Fruit fly (Drosophila melanogaster) whole organism, embryonic: ENCODE measurements around the gene CG2129.

Experiments
- Adf1 ChIP-seq: fragments of 200-800 bp; sonication (Bioruptor generic); IDR thresholded peaks from 2 replicates; pipeline ENCODE4 v1.3.6; 2022; ENCODE audit warnings: missing biosample characterization, missing genetic modification characterization
- Antp ChIP-seq: fragments of 200-800 bp; sonication (Bioruptor generic); optimal IDR thresholded peaks from 3 replicates; lab custom pipeline; 2016; ENCODE audit warnings: missing biosample characterization, missing genetic modification characterization
- Atf-2 ChIP-seq: fragments of 200-800 bp; sonication (Bioruptor generic); optimal IDR thresholded peaks from 2 replicates; lab custom pipeline; 2016; ENCODE audit warnings: missing biosample characterization, missing genetic modification characterization
- CG10147 ChIP-seq: fragments of 200-800 bp; sonication (Bioruptor generic); optimal IDR thresholded peaks from 2 replicates; lab custom pipeline; 2019; ENCODE audit warnings: missing biosample characterization, mild to moderate bottlenecking, missing genetic modification characterization, moderate library complexity
- CG10274 ChIP-seq: fragments of 200-800 bp; sonication (Bioruptor generic); optimal IDR thresholded peaks from 3 replicates; lab custom pipeline; 2017; ENCODE audit warnings: missing biosample characterization, mild to moderate bottlenecking, missing genetic modification characterization
- CG10321 ChIP-seq: fragments of 200-800 bp; sonication (Bioruptor generic); IDR thresholded peaks from 2 replicates; pipeline ENCODE4 v1.3.6; 2022; ENCODE audit warnings: missing biosample characterization, missing genetic modification characterization
- CG11085 ChIP-seq: fragments of 200-800 bp; sonication (Bioruptor generic); IDR thresholded peaks from 2 replicates; pipeline ENCODE4 v1.3.6; 2022; ENCODE audit warnings: missing biosample characterization, missing genetic modification characterization
- CG11456 ChIP-seq: fragments of 200-800 bp; sonication (Bioruptor generic); IDR thresholded peaks from 3 replicates; pipeline ENCODE4 v1.3.6; 2022; ENCODE audit warnings: missing biosample characterization, missing genetic modification characterization
- CG11504 ChIP-seq: fragments of 200-800 bp; sonication (Bioruptor generic); optimal IDR thresholded peaks from 3 replicates; lab custom pipeline; 2019; ENCODE audit warnings: missing biosample characterization, mild to moderate bottlenecking, missing genetic modification characterization, moderate library complexity
- CG12219 ChIP-seq: fragments of 200-800 bp; sonication (Bioruptor generic); optimal IDR thresholded peaks from 3 replicates; lab custom pipeline; 2018; ENCODE audit warnings: missing biosample characterization, mild to moderate bottlenecking, missing genetic modification characterization
- CG12659 ChIP-seq: fragments of 200-800 bp; sonication (Bioruptor generic); optimal IDR thresholded peaks from 3 replicates; lab custom pipeline; 2017; ENCODE audit warnings: mild to moderate bottlenecking, missing biosample characterization, missing genetic modification reagents, missing genetic modification characterization
- CG12942 ChIP-seq: fragments of 200-800 bp; sonication (Bioruptor generic); optimal IDR thresholded peaks from 3 replicates; lab custom pipeline; 2016; ENCODE audit warnings: missing biosample characterization, missing genetic modification characterization
- CG13424 ChIP-seq: fragments of 200-800 bp; sonication (Bioruptor generic); optimal IDR thresholded peaks from 2 replicates; lab custom pipeline; 2019; ENCODE audit warnings: missing biosample characterization, mild to moderate bottlenecking, missing genetic modification characterization, moderate library complexity
- CG14860 ChIP-seq: fragments of 200-800 bp; sonication (Bioruptor generic); IDR thresholded peaks from 3 replicates; pipeline ENCODE4 v1.3.6; 2022; ENCODE audit warnings: missing biosample characterization, missing genetic modification characterization; ENCODE audit not compliant: partially characterized antibody
- CG16863 ChIP-seq: fragments of 200-800 bp; sonication (Bioruptor generic); optimal IDR thresholded peaks from 3 replicates; lab custom pipeline; 2016; ENCODE audit warnings: missing biosample characterization, missing genetic modification characterization
- CG18764 ChIP-seq: fragments of 200-800 bp; sonication (Bioruptor generic); optimal IDR thresholded peaks from 3 replicates; lab custom pipeline; 2016; ENCODE audit warnings: missing biosample characterization, missing genetic modification characterization
- CG30403 ChIP-seq: fragments of 200-800 bp; sonication (Bioruptor generic); optimal IDR thresholded peaks from 3 replicates; lab custom pipeline; 2016; ENCODE audit warnings: missing biosample characterization, missing genetic modification characterization
- CG3065 ChIP-seq: fragments of 200-800 bp; sonication (Bioruptor generic); optimal IDR thresholded peaks from 2 replicates; lab custom pipeline; 2016; ENCODE audit warnings: missing biosample characterization, missing genetic modification characterization
- CG32767 ChIP-seq: fragments of 200-800 bp; sonication (Bioruptor generic); IDR thresholded peaks from 2 replicates; pipeline ENCODE4 v1.3.6; 2022; ENCODE audit warnings: missing biosample characterization, missing genetic modification characterization
- CG33213 ChIP-seq: fragments of 200-800 bp; sonication (Bioruptor generic); optimal IDR thresholded peaks from 3 replicates; lab custom pipeline; 2016; ENCODE audit warnings: missing biosample characterization, missing genetic modification characterization
- CG34224 ChIP-seq: fragments of 200-800 bp; sonication (Bioruptor generic); IDR thresholded peaks from 3 replicates; pipeline ENCODE4 v1.3.6; 2022; ENCODE audit warnings: missing biosample characterization, missing genetic modification characterization; ENCODE audit not compliant: partially characterized antibody
- CG34376 ChIP-seq: fragments of 200-800 bp; sonication (Bioruptor generic); optimal IDR thresholded peaks from 2 replicates; lab custom pipeline; 2018; ENCODE audit warnings: missing biosample characterization, mild to moderate bottlenecking, missing genetic modification characterization
- CG3847 ChIP-seq: fragments of 200-800 bp; sonication (Bioruptor generic); IDR thresholded peaks from 2 replicates; pipeline ENCODE4 v1.3.6; 2022; ENCODE audit warnings: missing biosample characterization, missing genetic modification characterization
- CG7357 ChIP-seq: fragments of 200-800 bp; sonication (Bioruptor generic); IDR thresholded peaks from 3 replicates; pipeline ENCODE4 v1.3.6; 2022; ENCODE audit warnings: missing biosample characterization, missing genetic modification characterization
- CG7839 ChIP-seq: fragments of 200-800 bp; sonication (Bioruptor generic); optimal IDR thresholded peaks from 3 replicates; lab custom pipeline; 2018; ENCODE audit warnings: missing biosample characterization, mild to moderate bottlenecking, missing genetic modification characterization, moderate library complexity
- CG8290 ChIP-seq, 3 experiments: fragments of 200-800 bp; sonication (Bioruptor generic); optimal IDR thresholded peaks; 2 replicates each; lab custom pipeline; 2016 to 2019; ENCODE audit warnings: missing biosample characterization in 3 of 3, missing genetic modification characterization in 3 of 3, mild to moderate bottlenecking in 2 of 3, moderate library complexity in 1 of 3
- CG8359 ChIP-seq: fragments of 200-800 bp; sonication (Bioruptor generic); optimal IDR thresholded peaks from 2 replicates; lab custom pipeline; 2017; ENCODE audit warnings: missing biosample characterization, mild to moderate bottlenecking, missing genetic modification characterization, borderline replicate concordance
- CG8478 ChIP-seq: fragments of >200 bp; optimal IDR thresholded peaks from 2 replicates; lab custom pipeline; 2018
- Dll ChIP-seq: fragments of 200-800 bp; sonication (Bioruptor generic); IDR thresholded peaks from 4 replicates; pipeline ENCODE4 v1.3.6; 2022; ENCODE audit warnings: missing biosample characterization, missing genetic modification characterization; ENCODE audit not compliant: partially characterized antibody
- ERR ChIP-seq: fragments of 200-800 bp; sonication (Bioruptor generic); optimal IDR thresholded peaks from 2 replicates; lab custom pipeline; 2016; ENCODE audit warnings: missing biosample characterization, missing genetic modification characterization
- Gug ChIP-seq: fragments of 200-800 bp; sonication (Bioruptor generic); IDR thresholded peaks from 4 replicates; pipeline ENCODE4 v1.3.6; 2022; ENCODE audit warnings: missing biosample characterization, missing genetic modification characterization
- H15 ChIP-seq: fragments of 200-800 bp; sonication (Bioruptor generic); IDR thresholded peaks from 3 replicates; pipeline ENCODE4 v1.3.6; 2022; ENCODE audit warnings: missing biosample characterization, missing genetic modification characterization
- Hsf ChIP-seq: fragments of 200-800 bp; sonication (Bioruptor generic); optimal IDR thresholded peaks from 3 replicates; lab custom pipeline; 2016; ENCODE audit warnings: missing biosample characterization, missing genetic modification characterization
- Kr ChIP-seq: fragments of 200-800 bp; sonication (Bioruptor generic); optimal IDR thresholded peaks from 2 replicates; lab custom pipeline; 2017; ENCODE audit warnings: missing biosample characterization, mild to moderate bottlenecking, missing genetic modification characterization
- MESR4 ChIP-seq: fragments of 200-800 bp; sonication (Bioruptor generic); optimal IDR thresholded peaks from 2 replicates; lab custom pipeline; 2018; ENCODE audit warnings: missing biosample characterization, mild to moderate bottlenecking, missing genetic modification characterization, moderate library complexity
- NC2β ChIP-seq: fragments of 200-800 bp; sonication (Bioruptor generic); optimal IDR thresholded peaks from 2 replicates; lab custom pipeline; 2016; ENCODE audit warnings: missing biosample characterization, missing genetic modification characterization
- Poxn ChIP-seq: fragments of 200-800 bp; sonication (Bioruptor generic); IDR thresholded peaks from 2 replicates; pipeline ENCODE4 v1.3.6; 2022; ENCODE audit warnings: missing biosample characterization, missing genetic modification characterization
- amos ChIP-seq: fragments of 200-800 bp; sonication (Bioruptor generic); IDR thresholded peaks from 2 replicates; pipeline ENCODE4 v1.3.6; 2022; ENCODE audit warnings: missing biosample characterization, missing genetic modification characterization; ENCODE audit not compliant: partially characterized antibody
- bab2 ChIP-seq: fragments of 200-800 bp; sonication (Bioruptor generic); optimal IDR thresholded peaks from 2 replicates; lab custom pipeline; 2016; ENCODE audit warnings: missing biosample characterization, missing genetic modification characterization
- bcd ChIP-seq: fragments of 200-800 bp; sonication (Bioruptor generic); optimal IDR thresholded peaks from 2 replicates; lab custom pipeline; 2017; ENCODE audit warnings: missing biosample characterization, mild to moderate bottlenecking, missing genetic modification characterization
- caup ChIP-seq: fragments of 200-800 bp; sonication (Bioruptor generic); optimal IDR thresholded peaks from 3 replicates; lab custom pipeline; 2017; ENCODE audit warnings: missing biosample characterization, mild to moderate bottlenecking, missing genetic modification characterization, moderate library complexity; ENCODE audit not compliant: severe bottlenecking
- dimm ChIP-seq: fragments of 200-800 bp; sonication (Bioruptor generic); IDR thresholded peaks from 2 replicates; pipeline ENCODE4 v1.3.6; 2022; ENCODE audit warnings: missing biosample characterization, missing genetic modification characterization
- kay ChIP-seq: fragments of 200-800 bp; sonication (Bioruptor generic); optimal IDR thresholded peaks from 2 replicates; lab custom pipeline; 2016; ENCODE audit warnings: missing biosample characterization, missing genetic modification characterization
- lab ChIP-seq: fragments of 200-800 bp; sonication (Bioruptor generic); optimal IDR thresholded peaks from 3 replicates; lab custom pipeline; 2017; ENCODE audit warnings: missing biosample characterization, missing genetic modification characterization, mild to moderate bottlenecking, moderate library complexity, missing genetic modification reagents
- pan ChIP-seq, 4 experiments: fragments of >200 bp in 3 of 4; fragments of 200-800 bp in 1 of 4; sonication (Bioruptor generic) in 1 of 4; optimal IDR thresholded peaks in 3 of 4; IDR thresholded peaks in 1 of 4; 2 replicates each; pipeline versions ENCODE4 v1.3.6 to Lab custom; 2017 to 2022; ENCODE audit warnings: missing biosample characterization in 2 of 4, missing genetic modification characterization in 2 of 4, mixed read lengths in 1 of 4
- repo ChIP-seq: fragments of 200-800 bp; sonication (Bioruptor generic); optimal IDR thresholded peaks from 2 replicates; lab custom pipeline; 2016; ENCODE audit warnings: missing biosample characterization, missing genetic modification characterization
- row ChIP-seq: fragments of 200-800 bp; sonication (Bioruptor generic); IDR thresholded peaks from 3 replicates; pipeline ENCODE4 v1.3.6; 2022; ENCODE audit warnings: missing biosample characterization, missing genetic modification characterization
- stc ChIP-seq: fragments of 200-800 bp; sonication (Bioruptor generic); IDR thresholded peaks from 2 replicates; pipeline ENCODE4 v1.3.6; 2022; ENCODE audit warnings: missing biosample characterization, missing genetic modification characterization
- sug ChIP-seq: fragments of 200-800 bp; optimal IDR thresholded peaks from 2 replicates; lab custom pipeline; 2019; ENCODE audit warnings: missing biosample characterization, mild to moderate bottlenecking, missing genetic modification characterization, moderate library complexity
- vvl ChIP-seq: fragments of 200-800 bp; sonication (Bioruptor generic); IDR thresholded peaks from 2 replicates; pipeline ENCODE4 v1.3.6; 2022; ENCODE audit warnings: missing biosample characterization, missing genetic modification characterization

The CG2129 gene

dm6 chrX:8112715-8113114, 32.9 kb upstream of the CG2129 start (continued):
- TF ChIP-seq CG8290 (GFP tag; optimal IDR thresholded peaks at IDR 0.05; lab: Kevin White, UChicago) (no peak), CG8290 (tag; optimal IDR thresholded peaks at IDR 0.05; lab: Kevin White, UChicago) (peak in 1 of 2 experiments; percentile 5), CG11085 (GFP tag; lab: Robert Waterston, UW) (no peak), CG34376 (GFP tag; lab: Kevin White, UChicago) (peak; percentile 19), Poxn (GFP tag; lab: Robert Waterston, UW) (0 out of 2 replicates have a peak, but pooled peaks have one; percentile 11), ERR (GFP tag; lab: Kevin White, UChicago) (no peak), Adf1 (GFP tag; lab: Robert Waterston, UW) (peak; percentile 11; the same call in 1 of the 2 replicates), row (GFP tag; lab: Robert Waterston, UW) (peak; percentile 66), CG33213 (GFP tag; lab: Kevin White, UChicago) (no peak), repo (no peak), CG8478 (lab: Kevin White, UChicago) (no peak), CG16863 (GFP tag; lab: Kevin White, UChicago) (no peak), amos (GFP tag; lab: Robert Waterston, UW) (no peak), sug (tag; lab: Kevin White, UChicago) (no peak), NC2β (no peak), CG14860 (GFP tag; lab: Robert Waterston, UW) (no peak), CG11504 (tag; lab: Kevin White, UChicago) (peak; percentile 46), lab (GFP tag; lab: Kevin White, UChicago) (peak; percentile 69), Atf-2 (GFP tag; lab: Kevin White, UChicago) (no peak), Hsf (GFP tag; lab: Kevin White, UChicago) (peak; percentile 1), H15 (GFP tag; lab: Robert Waterston, UW) (no peak), CG34224 (GFP tag; lab: Robert Waterston, UW) (no peak), CG12219 (GFP tag; lab: Kevin White, UChicago) (no peak), Antp (peak; percentile 5), CG3065 (GFP tag; lab: Kevin White, UChicago) (no peak), CG13424 (no peak), MESR4 (GFP tag; lab: Kevin White, UChicago) (no peak), CG18764 (no peak), CG12659 (GFP tag; lab: Kevin White, UChicago) (peak; percentile 35), CG3847 (GFP tag; lab: Robert Waterston, UW) (peak; percentile 45; the same call in 1 of the 2 replicates), CG32767 (no peak), bab2 (GFP tag; lab: Kevin White, UChicago) (peak; percentile 30), CG10321 (GFP tag; lab: Robert Waterston, UW) (no peak), CG10274 (no peak), Gug (GFP tag; lab: Robert Waterston, UW) (no peak), CG7839 (tag; lab: Kevin White, UChicago) (peak; percentile 53), dimm (no peak), bcd (GFP tag; lab: Kevin White, UChicago) (no peak), CG10147 (GFP tag; lab: Kevin White, UChicago) (no peak), Kr (GFP tag; lab: Kevin White, UChicago) (no peak), CG12942 (GFP tag; lab: Kevin White, UChicago) (no peak), vvl (GFP tag; lab: Robert Waterston, UW) (peak; percentile 60; the same call in 1 of the 2 replicates), CG11456 (GFP tag; lab: Robert Waterston, UW) (0 out of 3 replicates have a peak, but pooled peaks have one; percentile 51), CG30403 (GFP tag; lab: Kevin White, UChicago) (peak; percentile 30), caup (peak; percentile 46), Dll (no peak), CG7357 (GFP tag; lab: Robert Waterston, UW) (no peak), CG8359 (no peak), pan (optimal IDR thresholded peaks at IDR 0.05; lab: Kevin White, UChicago) (no peak), pan (GFP tag; optimal IDR thresholded peaks at IDR 0.05 in 1 of 2, IDR thresholded peaks at IDR 0.05 in 1 of 2) (peak in 1 of 2 experiments; percentile 50), kay (GFP tag; lab: Kevin White, UChicago) (no peak), stc (GFP tag; lab: Robert Waterston, UW) (0 out of 2 replicates have a peak, but pooled peaks have one; percentile 12)
